Fruit fly (Drosophila melanogaster): Measurements from ENCODE around the gene CG2186.

CG2186 gene

dm6 chrX:10825349-10826129 is 31.9 kb upstream of the CG2186 start:
- TF ChIP-seq CG33557 (GFP tag; optimal IDR thresholded peaks at IDR 0.05) (peak; percentile 18), Hr51 (GFP tag; optimal IDR thresholded peaks at IDR 0.05) (peak in 1 of 2 experiments; percentile 20), dpn (GFP tag; optimal IDR thresholded peaks at IDR 0.05) (peak in 1 of 2 experiments; percentile 34), CG8944 (GFP tag; optimal IDR thresholded peaks at IDR 0.05) (peak; percentile 6), sr (GFP tag; IDR thresholded peaks at IDR 0.05) (no peak), CG30431 (GFP tag; optimal IDR thresholded peaks at IDR 0.05) (peak; percentile 29), CG8359 (GFP tag; optimal IDR thresholded peaks at IDR 0.05; ENCODE audit: borderline replicate concordance) (peak; percentile 14), D19B (GFP tag; optimal IDR thresholded peaks at IDR 0.05) (peak; percentile 88), CG10959 (GFP tag; IDR thresholded peaks at IDR 0.05) (0 out of 2 replicates have a peak, but pooled peaks have one; percentile 31), CG30020 (tag; optimal IDR thresholded peaks at IDR 0.05) (no peak), chm (GFP tag; IDR thresholded peaks at IDR 0.05) (peak; percentile 48; the same call in 1 of the 2 replicates), her (GFP tag; optimal IDR thresholded peaks at IDR 0.05) (no peak), CG16815 (GFP tag; optimal IDR thresholded peaks at IDR 0.05) (peak; percentile 47), gsb-n (tag; optimal IDR thresholded peaks at IDR 0.05) (peak; percentile 76), CG14710 (tag; optimal IDR thresholded peaks at IDR 0.05) (peak; percentile 36), Mrtf (GFP tag; IDR thresholded peaks at IDR 0.05) (no peak), CG1602 (GFP tag; optimal IDR thresholded peaks at IDR 0.05) (peak; percentile 9), Hsf (GFP tag; optimal IDR thresholded peaks at IDR 0.05) (peak; percentile 18), Side (GFP tag; optimal IDR thresholded peaks at IDR 0.05) (peak; percentile 21), CG11456 (GFP tag; IDR thresholded peaks at IDR 0.05) (no peak), Spps (tag; optimal IDR thresholded peaks at IDR 0.05) (peak; percentile 12), CG15514 (GFP tag; optimal IDR thresholded peaks at IDR 0.05) (no peak), CG7556 (GFP tag; optimal IDR thresholded peaks at IDR 0.05) (peak; percentile 50), CG30403 (GFP tag; optimal IDR thresholded peaks at IDR 0.05) (peak; percentile 41), CG1603 (tag; optimal IDR thresholded peaks at IDR 0.05) (peak; percentile 68), CG12104 (GFP tag; optimal IDR thresholded peaks at IDR 0.05) (peak; percentile 9), ewg (GFP tag; optimal IDR thresholded peaks at IDR 0.05) (peak; percentile 24), CG7786 (GFP tag; optimal IDR thresholded peaks at IDR 0.05) (peak; percentile 10), CG10979 (tag; optimal IDR thresholded peaks at IDR 0.05) (peak; percentile 74), CG4404 (GFP tag; IDR thresholded peaks at IDR 0.05) (peak; percentile 16; the same call in 1 of the 2 replicates), pros (GFP tag; optimal IDR thresholded peaks at IDR 0.05) (peak; percentile 95), CG31224 (GFP tag; IDR thresholded peaks at IDR 0.05) (0 out of 2 replicates have a peak, but pooled peaks have one; percentile 0), lola (GFP tag; optimal IDR thresholded peaks at IDR 0.05) (peak in 1 of 3 experiments; percentile 69), CG2120 (GFP tag; optimal IDR thresholded peaks at IDR 0.05) (peak; percentile 7), dmrt11E (tag; optimal IDR thresholded peaks at IDR 0.05) (peak; percentile 71), Poxn (GFP tag; IDR thresholded peaks at IDR 0.05) (no peak), yki (optimal IDR thresholded peaks at IDR 0.05) (no peak), Trl (optimal IDR thresholded peaks at IDR 0.05) (no peak), Trl (GFP tag; optimal IDR thresholded peaks at IDR 0.05) (peak; percentile 2), CG2875 (GFP tag; optimal IDR thresholded peaks at IDR 0.05) (peak; percentile 28), sisA (GFP tag; IDR thresholded peaks at IDR 0.05) (peak; percentile 54; the same call in 1 of the 2 replicates), Med (GFP tag) (peak; percentile 78), CG6689 (GFP tag; IDR thresholded peaks at IDR 0.05) (peak; percentile 30; the same call in 1 of the 2 replicates), nmo (GFP tag; optimal IDR thresholded peaks at IDR 0.05) (peak; percentile 62), CG10366 (GFP tag; IDR thresholded peaks at IDR 0.05) (peak; percentile 23; the same call in 1 of the 2 replicates), CG12391 (tag; optimal IDR thresholded peaks at IDR 0.05) (peak; percentile 56), CG8388 (GFP tag; optimal IDR thresholded peaks at IDR 0.05) (peak; percentile 54), Camta (GFP tag; optimal IDR thresholded peaks at IDR 0.05) (no peak), onecut (GFP tag; IDR thresholded peaks at IDR 0.05) (0 out of 2 replicates have a peak, but pooled peaks have one; percentile 22)

Measured in whole organism, embryonic.